Fruit fly (Drosophila melanogaster): ENCODE data around the gene Mat89Ba.

- no peak for TF ChIP-seq CG8478 (optimal IDR thresholded peaks at IDR 0.05)
- TF ChIP-seq CTCF (optimal IDR thresholded peaks at IDR 0.05), result no peak
These were observed 18.2 kb downstream of the Mat89Ba start for dm6 chr3R:16253974-16254408.

Data from S2 (cell line).